Fruit fly (Drosophila melanogaster): ENCODE measurements around the gene GatA.

GatA gene

DNA sequence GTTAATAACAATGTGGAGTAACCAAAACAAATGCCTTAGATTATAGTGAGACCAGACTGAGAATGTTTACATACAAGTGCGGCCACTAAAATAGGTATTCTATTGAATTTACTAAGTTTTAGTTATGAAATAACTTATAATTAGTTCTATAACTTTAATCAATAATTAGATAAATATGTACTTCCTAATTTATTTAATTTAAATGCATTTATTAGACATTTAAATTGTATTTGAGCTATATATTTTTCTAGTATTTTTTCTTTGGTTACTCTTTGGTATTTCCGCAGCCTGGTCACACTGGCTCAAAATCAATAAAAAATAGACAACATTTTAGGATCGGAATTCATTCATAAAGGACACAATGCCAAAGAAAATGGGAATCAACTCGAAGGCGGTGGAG lies 2.6 kb upstream of the GatA start, which contains the start of the genes Prp18 and CG6013 (continued):
- TF ChIP-seq Deaf1 (tag; optimal IDR thresholded peaks at IDR 0.05) (peak; percentile 38), Ravus (GFP tag; IDR thresholded peaks at IDR 0.05) (no peak), CG17385 (GFP tag; optimal IDR thresholded peaks at IDR 0.05) (peak; percentile 28), CG11247 (GFP tag; IDR thresholded peaks at IDR 0.05) (no peak), CG8924 (tag; optimal IDR thresholded peaks at IDR 0.05) (peak; percentile 87), CG12942 (GFP tag; optimal IDR thresholded peaks at IDR 0.05) (peak; percentile 56), CG3065 (GFP tag; optimal IDR thresholded peaks at IDR 0.05) (peak; percentile 5), CG7963 (GFP tag; IDR thresholded peaks at IDR 0.05; ENCODE audit: partially characterized antibody) (no peak), zfh1 (GFP tag; IDR thresholded peaks at IDR 0.05) (peak; percentile 32; the same call in 1 of the 3 replicates), CG32772 (GFP tag; IDR thresholded peaks at IDR 0.05) (0 out of 2 replicates have a peak, but pooled peaks have one; percentile 47), CG6689 (GFP tag; IDR thresholded peaks at IDR 0.05) (peak; percentile 32; the same call in 1 of the 2 replicates), dysf (GFP tag; IDR thresholded peaks at IDR 0.05) (peak; percentile 66; the same call in 2 of the 3 replicates), dmrt11E (tag; optimal IDR thresholded peaks at IDR 0.05) (peak; percentile 69), CG30403 (GFP tag; optimal IDR thresholded peaks at IDR 0.05) (peak; percentile 63), D (optimal IDR thresholded peaks at IDR 0.05) (no peak), D (GFP tag; optimal IDR thresholded peaks at IDR 0.05) (peak; percentile 7), scrt (GFP tag; optimal IDR thresholded peaks at IDR 0.05) (peak; percentile 15), Hr3 (GFP tag; optimal IDR thresholded peaks at IDR 0.05) (peak; percentile 63), CG13296 (GFP tag; optimal IDR thresholded peaks at IDR 0.05) (peak; percentile 47), dpn (GFP tag; optimal IDR thresholded peaks at IDR 0.05) (peak in 1 of 2 experiments; percentile 32), CG9797 (GFP tag; optimal IDR thresholded peaks at IDR 0.05) (peak; percentile 71), CG18764 (GFP tag; optimal IDR thresholded peaks at IDR 0.05) (peak; percentile 30), usp (GFP tag; optimal IDR thresholded peaks at IDR 0.05) (no peak), CG1233 (GFP tag; optimal IDR thresholded peaks at IDR 0.05) (peak; percentile 47), CG7556 (GFP tag; optimal IDR thresholded peaks at IDR 0.05) (peak; percentile 52), MBD-R2 (GFP tag; IDR thresholded peaks at IDR 0.05) (peak; percentile 81), CG2116 (GFP tag; optimal IDR thresholded peaks at IDR 0.05) (peak; percentile 40), cwo (GFP tag; optimal IDR thresholded peaks at IDR 0.05) (peak; percentile 14), CG34376 (GFP tag; optimal IDR thresholded peaks at IDR 0.05) (no peak), maf-S (GFP tag; optimal IDR thresholded peaks at IDR 0.05) (no peak), twi (tag; optimal IDR thresholded peaks at IDR 0.05) (peak; percentile 56), CG8388 (GFP tag; optimal IDR thresholded peaks at IDR 0.05) (peak; percentile 47), CG12391 (tag; optimal IDR thresholded peaks at IDR 0.05) (peak; percentile 85), trh (GFP tag; optimal IDR thresholded peaks at IDR 0.05) (no peak), Oli (tag; optimal IDR thresholded peaks at IDR 0.05) (peak; percentile 25), Stat92E (GFP tag; optimal IDR thresholded peaks at IDR 0.05) (peak in 1 of 3 experiments; percentile 40), az2 (GFP tag; optimal IDR thresholded peaks at IDR 0.05) (peak; percentile 21), jing (GFP tag; optimal IDR thresholded peaks at IDR 0.05) (no peak), unc-4 (GFP tag; IDR thresholded peaks at IDR 0.05; ENCODE audit: partially characterized antibody) (no peak), CG13287 (GFP tag; IDR thresholded peaks at IDR 0.05; ENCODE audit: partially characterized antibody) (peak; percentile 23; the same call in 1 of the 2 replicates), CG10462 (GFP tag; optimal IDR thresholded peaks at IDR 0.05) (peak; percentile 7), CG18262 (tag; optimal IDR thresholded peaks at IDR 0.05) (peak; percentile 77), grau (tag; optimal IDR thresholded peaks at IDR 0.05) (peak; percentile 80), psq (GFP tag; optimal IDR thresholded peaks at IDR 0.05) (peak; percentile 0), chm (GFP tag; IDR thresholded peaks at IDR 0.05) (no peak), CG4820 (GFP tag; optimal IDR thresholded peaks at IDR 0.05) (peak; percentile 0), tin (GFP tag; optimal IDR thresholded peaks at IDR 0.05) (peak; percentile 46), Blimp-1 (GFP tag; optimal IDR thresholded peaks at IDR 0.05) (peak; percentile 61), CG13424 (tag; optimal IDR thresholded peaks at IDR 0.05) (peak; percentile 83), zen2 (GFP tag; IDR thresholded peaks at IDR 0.05; ENCODE audit: partially characterized antibody) (no peak)
